Fruit fly (Drosophila melanogaster) whole organism, embryonic: ENCODE measurements around the gene Rab3-GEF.

Source experiments
- ATbp ChIP-seq: fragments of 200-800 bp; sonication (Bioruptor generic); optimal IDR thresholded peaks from 2 replicates; lab custom pipeline; 2017; ENCODE audit warnings: missing biosample characterization, mild to moderate bottlenecking, missing genetic modification characterization, missing genetic modification reagents
- BEAF-32 ChIP-seq: fragments of 200-800 bp; sonication (Bioruptor generic); optimal IDR thresholded peaks from 3 replicates; lab custom pipeline; 2017; ENCODE audit warnings: missing biosample characterization, missing genetic modification characterization, mild to moderate bottlenecking, moderate library complexity, missing genetic modification reagents
- CG1024 ChIP-seq: fragments of 200-800 bp; sonication (Bioruptor generic); IDR thresholded peaks from 2 replicates; pipeline ENCODE4 v1.3.6; 2022; ENCODE audit warnings: missing biosample characterization, missing genetic modification characterization
- CG11456 ChIP-seq: fragments of 200-800 bp; sonication (Bioruptor generic); IDR thresholded peaks from 3 replicates; pipeline ENCODE4 v1.3.6; 2022; ENCODE audit warnings: missing biosample characterization, missing genetic modification characterization
- CG11723 ChIP-seq: fragments of 200-800 bp; sonication (Bioruptor generic); optimal IDR thresholded peaks from 2 replicates; lab custom pipeline; 2017; ENCODE audit warnings: missing biosample characterization, mild to moderate bottlenecking, missing genetic modification characterization
- CG12155 ChIP-seq: fragments of 200-800 bp; sonication (Bioruptor generic); optimal IDR thresholded peaks from 3 replicates; lab custom pipeline; 2016; ENCODE audit warnings: missing biosample characterization, missing genetic modification characterization
- CG12744 ChIP-seq: fragments of 200-800 bp; sonication (Bioruptor generic); optimal IDR thresholded peaks from 2 replicates; lab custom pipeline; 2016; ENCODE audit warnings: missing biosample characterization, missing genetic modification characterization
- CG12769 ChIP-seq: fragments of 200-800 bp; sonication (Bioruptor generic); optimal IDR thresholded peaks from 2 replicates; lab custom pipeline; 2019; ENCODE audit warnings: missing biosample characterization, mild to moderate bottlenecking, missing genetic modification characterization, moderate library complexity
- CG13123 ChIP-seq: fragments of 200-800 bp; sonication (Bioruptor generic); optimal IDR thresholded peaks from 2 replicates; lab custom pipeline; 2016; ENCODE audit warnings: missing biosample characterization, missing genetic modification characterization
- CG14710 ChIP-seq: fragments of 200-800 bp; sonication (Bioruptor generic); optimal IDR thresholded peaks from 3 replicates; lab custom pipeline; 2019; ENCODE audit warnings: missing biosample characterization, mild to moderate bottlenecking, missing genetic modification characterization, moderate library complexity
- CG2120 ChIP-seq: fragments of 200-800 bp; sonication (Bioruptor generic); optimal IDR thresholded peaks from 3 replicates; lab custom pipeline; 2016; ENCODE audit warnings: missing biosample characterization, missing genetic modification characterization
- CG2678 ChIP-seq: fragments of 200-800 bp; sonication (Bioruptor generic); optimal IDR thresholded peaks from 3 replicates; lab custom pipeline; 2019; ENCODE audit warnings: missing biosample characterization, mild to moderate bottlenecking, missing genetic modification characterization, moderate library complexity
- CG2875 ChIP-seq: fragments of 200-800 bp; sonication (Bioruptor generic); optimal IDR thresholded peaks from 2 replicates; lab custom pipeline; 2017; ENCODE audit warnings: missing biosample characterization, mild to moderate bottlenecking, missing genetic modification characterization, missing genetic modification reagents
- CHES-1-like ChIP-seq: fragments of 200-800 bp; sonication (Bioruptor generic); optimal IDR thresholded peaks from 2 replicates; lab custom pipeline; 2016; ENCODE audit warnings: missing biosample characterization, missing genetic modification characterization
- Dfd ChIP-seq, 2 experiments: fragments of >200 bp; optimal IDR thresholded peaks; 2 replicates each; lab custom pipeline; 2017; ENCODE audit warnings: missing biosample characterization in 2 of 2, missing genetic modification characterization in 2 of 2
- HHEX ChIP-seq: fragments of 200-800 bp; sonication (Bioruptor generic); optimal IDR thresholded peaks from 3 replicates; lab custom pipeline; 2017; ENCODE audit warnings: missing biosample characterization, mild to moderate bottlenecking, missing genetic modification characterization, missing genetic modification reagents
- HLH4C ChIP-seq: fragments of 200-800 bp; sonication (Bioruptor generic); IDR thresholded peaks from 3 replicates; pipeline ENCODE4 v1.3.6; 2022; ENCODE audit warnings: missing biosample characterization, missing genetic modification characterization; ENCODE audit not compliant: partially characterized antibody
- Hr39 ChIP-seq: fragments of >200 bp; optimal IDR thresholded peaks from 2 replicates; lab custom pipeline; 2017
- Lim3 ChIP-seq: fragments of 200-800 bp; sonication (Bioruptor generic); IDR thresholded peaks from 2 replicates; pipeline ENCODE4 v1.3.6; 2022; ENCODE audit warnings: missing biosample characterization, missing genetic modification characterization
- Mrtf ChIP-seq: fragments of 200-800 bp; sonication (Bioruptor generic); IDR thresholded peaks from 3 replicates; pipeline ENCODE4 v1.3.6; 2022; ENCODE audit warnings: missing biosample characterization, missing genetic modification characterization
- Neu2 ChIP-seq: fragments of 200-800 bp; sonication (Bioruptor generic); optimal IDR thresholded peaks from 3 replicates; lab custom pipeline; 2016; ENCODE audit warnings: missing biosample characterization, missing genetic modification characterization, borderline replicate concordance
- Pdp1 ChIP-seq, 2 experiments: fragments of 200-800 bp; sonication (Bioruptor generic); optimal IDR thresholded peaks; 3 replicates each; lab custom pipeline; 2016; ENCODE audit warnings: missing biosample characterization in 2 of 2, missing genetic modification characterization in 2 of 2, mild to moderate bottlenecking in 1 of 2, moderate library complexity in 1 of 2
- Scr ChIP-seq: fragments of 200-800 bp; sonication (Bioruptor generic); IDR thresholded peaks from 2 replicates; pipeline ENCODE4 v1.3.6; 2022; ENCODE audit warnings: missing biosample characterization, missing genetic modification characterization; ENCODE audit not compliant: partially characterized antibody
- Sox100B ChIP-seq: fragments of 200-800 bp; sonication (Bioruptor generic); optimal IDR thresholded peaks from 3 replicates; lab custom pipeline; 2018; ENCODE audit warnings: missing biosample characterization, mild to moderate bottlenecking, missing genetic modification characterization
- Ssrp ChIP-seq: fragments of 200-800 bp; sonication (Bioruptor generic); optimal IDR thresholded peaks from 2 replicates; lab custom pipeline; 2018; ENCODE audit warnings: missing biosample characterization, mild to moderate bottlenecking, missing genetic modification characterization, moderate library complexity
- TFAM ChIP-seq: fragments of 200-800 bp; sonication (Bioruptor generic); optimal IDR thresholded peaks from 2 replicates; lab custom pipeline; 2017; ENCODE audit warnings: missing biosample characterization, missing genetic modification characterization, inconsistent platforms
- bsh ChIP-seq, 2 experiments: fragments of 200-800 bp; sonication (Bioruptor generic); optimal IDR thresholded peaks; 2 replicates each; lab custom pipeline; 2017 to 2018; ENCODE audit warnings: mild to moderate bottlenecking in 2 of 2, missing biosample characterization in 2 of 2, missing genetic modification characterization in 2 of 2, moderate library complexity in 1 of 2
- cg ChIP-seq: fragments of 200-800 bp; sonication (Bioruptor generic); optimal IDR thresholded peaks from 3 replicates; lab custom pipeline; 2019; ENCODE audit warnings: missing biosample characterization, mild to moderate bottlenecking, missing genetic modification characterization, moderate library complexity
- crol ChIP-seq: fragments of 200-800 bp; sonication (Bioruptor generic); IDR thresholded peaks from 2 replicates; pipeline ENCODE4 v1.3.6; 2022; ENCODE audit warnings: missing biosample characterization, missing genetic modification characterization
- cwo ChIP-seq: fragments of 200-800 bp; sonication (Bioruptor generic); optimal IDR thresholded peaks from 3 replicates; lab custom pipeline; 2017; ENCODE audit warnings: missing biosample characterization, missing genetic modification characterization, mild to moderate bottlenecking, moderate library complexity, missing genetic modification reagents
- dmrt11E ChIP-seq: fragments of 200-800 bp; sonication (Bioruptor generic); optimal IDR thresholded peaks from 3 replicates; lab custom pipeline; 2018; ENCODE audit warnings: missing biosample characterization, mild to moderate bottlenecking, missing genetic modification characterization, moderate library complexity
- ems ChIP-seq: fragments of 200-800 bp; sonication (Bioruptor generic); optimal IDR thresholded peaks from 3 replicates; lab custom pipeline; 2016; ENCODE audit warnings: missing biosample characterization, missing genetic modification characterization
- hb ChIP-seq: fragments of 200-800 bp; sonication (Bioruptor generic); IDR thresholded peaks from 3 replicates; pipeline ENCODE4 v1.3.6; 2022; ENCODE audit warnings: missing biosample characterization, missing genetic modification characterization; ENCODE audit not compliant: partially characterized antibody
- hbn ChIP-seq: fragments of 200-800 bp; sonication (Bioruptor generic); IDR thresholded peaks from 2 replicates; pipeline ENCODE4 v1.3.6; 2022; ENCODE audit warnings: missing biosample characterization, missing genetic modification characterization; ENCODE audit not compliant: partially characterized antibody
- jumu ChIP-seq: fragments of 200-800 bp; sonication (Bioruptor generic); optimal IDR thresholded peaks from 3 replicates; lab custom pipeline; 2016; ENCODE audit warnings: missing biosample characterization, missing genetic modification characterization
- kni ChIP-seq: fragments of 200-800 bp; sonication (Bioruptor generic); optimal IDR thresholded peaks from 3 replicates; lab custom pipeline; 2017; ENCODE audit warnings: mild to moderate bottlenecking, missing biosample characterization, missing genetic modification reagents, missing genetic modification characterization
- knrl ChIP-seq: fragments of 200-800 bp; sonication (Bioruptor generic); IDR thresholded peaks from 3 replicates; pipeline ENCODE4 v1.3.6; 2022; ENCODE audit warnings: missing biosample characterization, missing genetic modification characterization; ENCODE audit not compliant: partially characterized antibody
- nom ChIP-seq: fragments of 200-800 bp; sonication (Bioruptor generic); optimal IDR thresholded peaks from 2 replicates; lab custom pipeline; 2017; ENCODE audit warnings: missing biosample characterization, missing genetic modification characterization, mild to moderate bottlenecking, moderate library complexity, missing genetic modification reagents
- oc ChIP-seq: fragments of 200-800 bp; sonication (Bioruptor generic); optimal IDR thresholded peaks from 2 replicates; lab custom pipeline; 2018; ENCODE audit warnings: missing biosample characterization, mild to moderate bottlenecking, missing genetic modification characterization, moderate library complexity
- pnt ChIP-seq: fragments of 200-800 bp; sonication (Bioruptor generic); optimal IDR thresholded peaks from 3 replicates; lab custom pipeline; 2016; ENCODE audit warnings: missing biosample characterization, missing genetic modification characterization
- pros ChIP-seq: fragments of 200-800 bp; sonication (Bioruptor generic); optimal IDR thresholded peaks from 3 replicates; lab custom pipeline; 2019; ENCODE audit warnings: missing biosample characterization, mild to moderate bottlenecking, missing genetic modification characterization, moderate library complexity
- seq ChIP-seq: fragments of 200-800 bp; sonication (Bioruptor generic); IDR thresholded peaks from 2 replicates; pipeline ENCODE4 v1.3.6; 2022; ENCODE audit warnings: missing biosample characterization, missing genetic modification characterization
- slou ChIP-seq: fragments of 200-800 bp; sonication (Bioruptor generic); optimal IDR thresholded peaks from 3 replicates; lab custom pipeline; 2016; ENCODE audit warnings: missing biosample characterization, missing genetic modification characterization
- sr ChIP-seq: fragments of 200-800 bp; sonication (Bioruptor generic); IDR thresholded peaks from 3 replicates; pipeline ENCODE4 v1.3.6; 2022; ENCODE audit warnings: missing biosample characterization, missing genetic modification characterization
- unc-4 ChIP-seq: fragments of 200-800 bp; sonication (Bioruptor generic); IDR thresholded peaks from 2 replicates; pipeline ENCODE4 v1.3.6; 2022; ENCODE audit warnings: missing biosample characterization, missing genetic modification characterization; ENCODE audit not compliant: partially characterized antibody
- usp ChIP-seq: fragments of >200 bp; optimal IDR thresholded peaks from 2 replicates; lab custom pipeline; 2017; ENCODE audit warnings: missing biosample characterization, missing genetic modification characterization
- zen ChIP-seq: fragments of 200-800 bp; sonication (Bioruptor generic); optimal IDR thresholded peaks from 3 replicates; lab custom pipeline; 2018; ENCODE audit warnings: missing biosample characterization, mild to moderate bottlenecking, missing genetic modification characterization, moderate library complexity

Rab3-GEF gene

dm6 chrX:15138994-15139863 lies 49.7 kb downstream of the Rab3-GEF start, which contains the start of gene RpL37-1 (continued):
- TF ChIP-seq cwo (GFP tag; lab: Kevin White, UChicago) (peak; percentile 1), Dfd (GFP tag; optimal IDR thresholded peaks at IDR 0.05; lab: Kevin White, UChicago) (no peak), kni (GFP tag; lab: Kevin White, UChicago) (peak; percentile 51), pnt (GFP tag; lab: Kevin White, UChicago) (peak; percentile 25), Neu2 (no peak), ATbp (peak; percentile 28), Mrtf (GFP tag; lab: Robert Waterston, UW) (peak; percentile 40; the same call in 1 of the 3 replicates), jumu (GFP tag; lab: Kevin White, UChicago) (peak; percentile 35), sr (GFP tag; lab: Robert Waterston, UW) (peak; percentile 65), hbn (GFP tag; lab: Robert Waterston, UW) (peak; percentile 63; the same call in 1 of the 2 replicates), CG1024 (GFP tag; lab: Robert Waterston, UW) (peak; percentile 20; the same call in 1 of the 2 replicates), unc-4 (peak; percentile 69), CG2875 (GFP tag; lab: Kevin White, UChicago) (peak; percentile 24), HHEX (GFP tag; lab: Kevin White, UChicago) (peak; percentile 64), CG11723 (GFP tag; lab: Kevin White, UChicago) (peak; percentile 40), cg (GFP tag; lab: Kevin White, UChicago) (no peak), bsh (GFP tag; optimal IDR thresholded peaks at IDR 0.05; lab: Kevin White, UChicago) (peak in 1 of 2 experiments; percentile 37), seq (0 out of 2 replicates have a peak, but pooled peaks have one; percentile 25), dmrt11E (tag; lab: Kevin White, UChicago) (peak; percentile 45), oc (tag; lab: Kevin White, UChicago) (no peak), Ssrp (tag; lab: Kevin White, UChicago) (no peak), CG12155 (GFP tag; lab: Kevin White, UChicago) (peak; percentile 49), hb (peak; percentile 61; the same call in 1 of the 3 replicates), Hr39 (no peak), Scr (GFP tag; lab: Robert Waterston, UW) (peak; percentile 79), CG2120 (GFP tag; lab: Kevin White, UChicago) (peak; percentile 60), CG2678 (tag; lab: Kevin White, UChicago) (peak; percentile 47), CG11456 (GFP tag; lab: Robert Waterston, UW) (peak; percentile 83), TFAM (GFP tag; lab: Kevin White, UChicago) (no peak), Sox100B (peak; percentile 34), BEAF-32 (peak; percentile 96), slou (GFP tag; lab: Kevin White, UChicago) (peak; percentile 33), ems (GFP tag; lab: Kevin White, UChicago) (peak; percentile 58), CHES-1-like (GFP tag; lab: Kevin White, UChicago) (peak; percentile 68), CG13123 (GFP tag; lab: Kevin White, UChicago) (peak; percentile 41), nom (GFP tag; lab: Kevin White, UChicago) (peak; percentile 58), HLH4C (GFP tag; lab: Robert Waterston, UW) (peak; percentile 61; the same call in 1 of the 3 replicates), CG14710 (peak; percentile 85), zen (peak; percentile 19), CG12744 (GFP tag; lab: Kevin White, UChicago) (peak; percentile 46), Pdp1 (GFP tag; optimal IDR thresholded peaks at IDR 0.05; lab: Kevin White, UChicago) (peak; percentile 21 to 92), usp (GFP tag; lab: Kevin White, UChicago) (no peak), CG12769 (peak; percentile 31), Lim3 (GFP tag; lab: Robert Waterston, UW) (no peak), pros (GFP tag; lab: Kevin White, UChicago) (no peak), knrl (peak; percentile 77), crol (GFP tag; lab: Robert Waterston, UW) (peak; percentile 25; the same call in 1 of the 2 replicates)
